Fruit fly (Drosophila melanogaster) whole organism, embryonic: ENCODE results near the gene PH4alphaEFB.
A peak's percentile ranks its signal among the peaks of the same experiment; 100 is the strongest.

ENCODE experiments used
- BEAF-32 ChIP-seq: fragments of 200-800 bp; sonication (Bioruptor generic); optimal IDR thresholded peaks from 3 replicates; lab custom pipeline; 2017; ENCODE audit warnings: missing biosample characterization, missing genetic modification characterization, mild to moderate bottlenecking, moderate library complexity, missing genetic modification reagents
- Bgb ChIP-seq: fragments of 200-800 bp; sonication (Bioruptor generic); IDR thresholded peaks from 2 replicates; pipeline ENCODE4 v1.3.6; 2022; ENCODE audit warnings: missing biosample characterization, missing genetic modification characterization; ENCODE audit not compliant: partially characterized antibody
- CG12236 ChIP-seq: fragments of 200-800 bp; sonication (Bioruptor generic); optimal IDR thresholded peaks from 2 replicates; lab custom pipeline; 2016; ENCODE audit warnings: missing biosample characterization, missing genetic modification characterization
- CG2116 ChIP-seq: fragments of 200-800 bp; sonication (Bioruptor generic); optimal IDR thresholded peaks from 3 replicates; lab custom pipeline; 2018; ENCODE audit warnings: missing biosample characterization, mild to moderate bottlenecking, missing genetic modification characterization
- CG2202 ChIP-seq: fragments of 200-800 bp; sonication (Bioruptor generic); optimal IDR thresholded peaks from 2 replicates; lab custom pipeline; 2018; ENCODE audit warnings: missing biosample characterization, mild to moderate bottlenecking, missing genetic modification characterization
- CG32767 ChIP-seq: fragments of 200-800 bp; sonication (Bioruptor generic); IDR thresholded peaks from 2 replicates; pipeline ENCODE4 v1.3.6; 2022; ENCODE audit warnings: missing biosample characterization, missing genetic modification characterization
- CG34224 ChIP-seq: fragments of 200-800 bp; sonication (Bioruptor generic); IDR thresholded peaks from 3 replicates; pipeline ENCODE4 v1.3.6; 2022; ENCODE audit warnings: missing biosample characterization, missing genetic modification characterization; ENCODE audit not compliant: partially characterized antibody
- CG3995 ChIP-seq: fragments of 200-800 bp; sonication (Bioruptor generic); optimal IDR thresholded peaks from 3 replicates; lab custom pipeline; 2016; ENCODE audit warnings: missing biosample characterization, missing genetic modification characterization
- CG4707 ChIP-seq: fragments of 200-800 bp; sonication (Bioruptor generic); optimal IDR thresholded peaks from 2 replicates; lab custom pipeline; 2018; ENCODE audit warnings: missing biosample characterization, mild to moderate bottlenecking, missing genetic modification characterization, moderate library complexity
- CG7372 ChIP-seq: fragments of 200-800 bp; sonication (Bioruptor generic); IDR thresholded peaks from 2 replicates; pipeline ENCODE4 v1.3.6; 2022; ENCODE audit warnings: missing biosample characterization, missing genetic modification characterization
- CG7963 ChIP-seq: fragments of 200-800 bp; sonication (Bioruptor generic); IDR thresholded peaks from 3 replicates; pipeline ENCODE4 v1.3.6; 2022; ENCODE audit warnings: missing biosample characterization, missing genetic modification characterization; ENCODE audit not compliant: partially characterized antibody
- CG8765 ChIP-seq: fragments of 200-800 bp; sonication (Bioruptor generic); IDR thresholded peaks from 2 replicates; pipeline ENCODE4 v1.3.6; 2022; ENCODE audit warnings: missing biosample characterization, missing genetic modification characterization
- Doc3 ChIP-seq: fragments of 200-800 bp; sonication (Bioruptor generic); IDR thresholded peaks from 3 replicates; pipeline ENCODE4 v1.3.6; 2022; ENCODE audit warnings: missing biosample characterization, missing genetic modification characterization; ENCODE audit not compliant: partially characterized antibody
- Dp ChIP-seq: fragments of 200-800 bp; sonication (Bioruptor generic); optimal IDR thresholded peaks from 2 replicates; lab custom pipeline; 2018; ENCODE audit warnings: missing biosample characterization, mild to moderate bottlenecking, missing genetic modification characterization, moderate library complexity
- Drgx ChIP-seq: fragments of 200-800 bp; sonication (Bioruptor generic); IDR thresholded peaks from 2 replicates; pipeline ENCODE4 v1.3.6; 2022; ENCODE audit warnings: missing biosample characterization, missing genetic modification characterization
- HLH3B ChIP-seq: fragments of 200-800 bp; sonication (Bioruptor generic); IDR thresholded peaks from 2 replicates; pipeline ENCODE4 v1.3.6; 2022; ENCODE audit warnings: missing biosample characterization, missing genetic modification characterization
- HmgZ ChIP-seq: fragments of 200-800 bp; sonication (Bioruptor generic); optimal IDR thresholded peaks from 2 replicates; lab custom pipeline; 2018; ENCODE audit warnings: missing biosample characterization, mild to moderate bottlenecking, missing genetic modification characterization
- Hr3 ChIP-seq: fragments of 200-800 bp; sonication (Bioruptor generic); optimal IDR thresholded peaks from 3 replicates; lab custom pipeline; 2016; ENCODE audit warnings: missing biosample characterization, missing genetic modification characterization
- Lhr ChIP-seq: fragments of 200-800 bp; sonication (Bioruptor generic); optimal IDR thresholded peaks from 3 replicates; lab custom pipeline; 2017; ENCODE audit warnings: mild to moderate bottlenecking, missing biosample characterization, missing genetic modification reagents, missing genetic modification characterization
- MESR4 ChIP-seq: fragments of 200-800 bp; sonication (Bioruptor generic); optimal IDR thresholded peaks from 2 replicates; lab custom pipeline; 2018; ENCODE audit warnings: missing biosample characterization, mild to moderate bottlenecking, missing genetic modification characterization, moderate library complexity
- NfI ChIP-seq: fragments of 200-800 bp; sonication (Bioruptor generic); optimal IDR thresholded peaks from 3 replicates; lab custom pipeline; 2018; ENCODE audit warnings: missing biosample characterization, mild to moderate bottlenecking, missing genetic modification characterization, moderate library complexity
- PHDP ChIP-seq: fragments of 200-800 bp; sonication (Bioruptor generic); optimal IDR thresholded peaks from 3 replicates; lab custom pipeline; 2018; ENCODE audit warnings: missing biosample characterization, mild to moderate bottlenecking, missing genetic modification characterization, moderate library complexity
- Scr ChIP-seq: fragments of 200-800 bp; sonication (Bioruptor generic); IDR thresholded peaks from 2 replicates; pipeline ENCODE4 v1.3.6; 2022; ENCODE audit warnings: missing biosample characterization, missing genetic modification characterization; ENCODE audit not compliant: partially characterized antibody
- bbx ChIP-seq: fragments of 200-800 bp; sonication (Bioruptor generic); IDR thresholded peaks from 2 replicates; pipeline ENCODE4 v1.3.6; 2022; ENCODE audit warnings: missing biosample characterization, missing genetic modification characterization; ENCODE audit not compliant: partially characterized antibody
- bsh ChIP-seq, 2 experiments: fragments of 200-800 bp; sonication (Bioruptor generic); optimal IDR thresholded peaks; 2 replicates each; lab custom pipeline; 2017 to 2018; ENCODE audit warnings: mild to moderate bottlenecking in 2 of 2, missing biosample characterization in 2 of 2, missing genetic modification characterization in 2 of 2, moderate library complexity in 1 of 2
- chinmo ChIP-seq: fragments of 200-800 bp; sonication (Bioruptor generic); IDR thresholded peaks from 4 replicates; pipeline ENCODE4 v1.3.6; 2022; ENCODE audit warnings: missing biosample characterization, missing genetic modification characterization; ENCODE audit not compliant: partially characterized antibody
- da ChIP-seq: fragments of 200-800 bp; sonication (Bioruptor generic); optimal IDR thresholded peaks from 2 replicates; lab custom pipeline; 2016; ENCODE audit warnings: missing biosample characterization, missing genetic modification characterization
- dmrt11E ChIP-seq: fragments of 200-800 bp; sonication (Bioruptor generic); optimal IDR thresholded peaks from 3 replicates; lab custom pipeline; 2018; ENCODE audit warnings: missing biosample characterization, mild to moderate bottlenecking, missing genetic modification characterization, moderate library complexity
- gfzf ChIP-seq: fragments of 200-800 bp; sonication (Bioruptor generic); optimal IDR thresholded peaks from 2 replicates; lab custom pipeline; 2016; ENCODE audit warnings: missing biosample characterization, mild to moderate bottlenecking, missing genetic modification characterization, moderate library complexity
- grau ChIP-seq: fragments of 200-800 bp; optimal IDR thresholded peaks from 3 replicates; lab custom pipeline; 2019; ENCODE audit warnings: missing biosample characterization, mild to moderate bottlenecking, missing genetic modification characterization, moderate library complexity
- insv ChIP-seq, 2 experiments: fragments of 200-800 bp; sonication (Bioruptor generic); optimal IDR thresholded peaks; 3 replicates each; lab custom pipeline; 2016 to 2018; ENCODE audit warnings: missing biosample characterization in 2 of 2, missing genetic modification characterization in 2 of 2
- inv ChIP-seq: fragments of 200-800 bp; sonication (Bioruptor generic); IDR thresholded peaks from 2 replicates; pipeline ENCODE4 v1.3.6; 2022; ENCODE audit warnings: missing biosample characterization, missing genetic modification characterization; ENCODE audit not compliant: partially characterized antibody
- jing ChIP-seq: fragments of 200-800 bp; sonication (Bioruptor generic); optimal IDR thresholded peaks from 2 replicates; lab custom pipeline; 2018; ENCODE audit warnings: missing biosample characterization, mild to moderate bottlenecking, missing genetic modification characterization
- kah ChIP-seq: fragments of 200-800 bp; sonication (Bioruptor generic); optimal IDR thresholded peaks from 2 replicates; lab custom pipeline; 2018; ENCODE audit warnings: missing biosample characterization, mild to moderate bottlenecking, missing genetic modification characterization
- nerfin-2 ChIP-seq: fragments of 200-800 bp; sonication (Bioruptor generic); IDR thresholded peaks from 2 replicates; pipeline ENCODE4 v1.3.6; 2022; ENCODE audit warnings: missing biosample characterization, missing genetic modification characterization; ENCODE audit not compliant: partially characterized antibody
- onecut ChIP-seq: fragments of 200-800 bp; sonication (Bioruptor generic); IDR thresholded peaks from 2 replicates; pipeline ENCODE4 v1.3.6; 2022; ENCODE audit warnings: missing biosample characterization, missing genetic modification characterization
- org-1 ChIP-seq: fragments of 200-800 bp; sonication (Bioruptor generic); optimal IDR thresholded peaks from 2 replicates; lab custom pipeline; 2017; ENCODE audit warnings: missing biosample characterization, missing genetic modification characterization
- sd ChIP-seq: fragments of 200-800 bp; sonication (Bioruptor generic); optimal IDR thresholded peaks from 3 replicates; lab custom pipeline; 2018; ENCODE audit warnings: missing biosample characterization, mild to moderate bottlenecking, missing genetic modification characterization, moderate library complexity
- slbo ChIP-seq: fragments of 200-800 bp; sonication (Bioruptor generic); IDR thresholded peaks from 2 replicates; pipeline ENCODE4 v1.3.6; 2022; ENCODE audit warnings: missing biosample characterization, missing genetic modification characterization
- sna ChIP-seq: fragments of 200-800 bp; sonication (Bioruptor generic); IDR thresholded peaks from 2 replicates; pipeline ENCODE4 v1.3.6; 2022; ENCODE audit warnings: missing biosample characterization, missing genetic modification characterization; ENCODE audit not compliant: partially characterized antibody
- ssp ChIP-seq: fragments of 200-800 bp; sonication (Bioruptor generic); IDR thresholded peaks from 2 replicates; pipeline ENCODE4 v1.3.6; 2022; ENCODE audit warnings: missing biosample characterization, missing genetic modification characterization
- sug ChIP-seq: fragments of 200-800 bp; optimal IDR thresholded peaks from 2 replicates; lab custom pipeline; 2019; ENCODE audit warnings: missing biosample characterization, mild to moderate bottlenecking, missing genetic modification characterization, moderate library complexity
- tin ChIP-seq: fragments of 200-800 bp; sonication (Bioruptor generic); optimal IDR thresholded peaks from 3 replicates; lab custom pipeline; 2016; ENCODE audit warnings: missing biosample characterization, missing genetic modification characterization
- tna ChIP-seq: fragments of 200-800 bp; sonication (Bioruptor generic); IDR thresholded peaks from 2 replicates; pipeline ENCODE4 v1.3.6; 2022; ENCODE audit warnings: missing biosample characterization, missing genetic modification characterization; ENCODE audit not compliant: partially characterized antibody
- trem ChIP-seq: fragments of 200-800 bp; optimal IDR thresholded peaks from 3 replicates; lab custom pipeline; 2019; ENCODE audit warnings: missing biosample characterization, mild to moderate bottlenecking, missing genetic modification characterization, moderate library complexity
- zf30C ChIP-seq: fragments of 200-800 bp; sonication (Bioruptor generic); optimal IDR thresholded peaks from 3 replicates; lab custom pipeline; 2018; ENCODE audit warnings: missing biosample characterization, mild to moderate bottlenecking, missing genetic modification characterization
- zfh1 ChIP-seq: fragments of 200-800 bp; sonication (Bioruptor generic); IDR thresholded peaks from 3 replicates; pipeline ENCODE4 v1.3.6; 2022; ENCODE audit warnings: missing biosample characterization, missing genetic modification characterization

Gene PH4alphaEFB

DNA sequence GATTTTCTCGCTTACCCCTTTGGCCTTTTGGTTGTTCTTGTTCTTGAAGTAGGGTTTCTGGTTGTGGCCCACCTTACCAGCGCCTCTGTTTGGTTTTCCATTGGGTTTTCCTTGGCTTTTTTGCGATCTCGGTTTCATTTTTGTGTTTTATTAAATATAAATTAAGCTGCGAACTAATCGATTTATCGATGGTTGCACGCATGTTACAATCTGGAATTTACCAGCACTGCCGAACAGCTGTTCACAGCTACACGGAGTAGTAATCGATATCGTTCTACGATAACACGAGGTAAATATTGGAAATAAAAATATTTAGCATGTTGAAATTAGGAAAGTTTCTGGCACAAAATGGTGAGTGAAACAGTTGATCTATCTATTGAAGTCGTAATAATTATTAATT is 42.2 kb upstream of the PH4alphaEFB start, which contains the start of the genes CG15535 and mRpS18C (continued):
- TF ChIP-seq nerfin-2 (GFP tag; lab: Robert Waterston, UW) (peak; percentile 63), Hr3 (GFP tag; lab: Kevin White, UChicago) (no peak), da (GFP tag; lab: Kevin White, UChicago) (no peak), kah (GFP tag; lab: Kevin White, UChicago) (no peak), ssp (no peak)

- TF ChIP-seq Scr (GFP tag; lab: Robert Waterston, UW) (peak; percentile 56), CG32767 (GFP tag; lab: Robert Waterston, UW) (no peak), zf30C (GFP tag; lab: Kevin White, UChicago) (no peak), CG8765 (GFP tag; lab: Robert Waterston, UW) (no peak), CG4707 (no peak), bsh (GFP tag; optimal IDR thresholded peaks at IDR 0.05; lab: Kevin White, UChicago) (no peak), HLH3B (GFP tag; lab: Robert Waterston, UW) (no peak), CG7372 (no peak), zfh1 (0 out of 3 replicates have a peak, but pooled peaks have one; percentile 3), CG12236 (no peak), gfzf (peak; percentile 22), Lhr (GFP tag; lab: Kevin White, UChicago) (peak; percentile 2), MESR4 (GFP tag; lab: Kevin White, UChicago) (peak; percentile 36), org-1 (GFP tag; lab: Kevin White, UChicago) (no peak), inv (GFP tag; lab: Robert Waterston, UW) (peak; percentile 35), dmrt11E (no peak), CG7963 (GFP tag; lab: Robert Waterston, UW) (peak; percentile 46; the same call in 1 of the 3 replicates), CG2116 (peak; percentile 60), CG2202 (no peak), Drgx (GFP tag; lab: Robert Waterston, UW) (no peak), tin (no peak), Bgb (peak; percentile 77), grau (tag; lab: Kevin White, UChicago) (peak; percentile 17), Dp (peak; percentile 72), insv (GFP tag; optimal IDR thresholded peaks at IDR 0.05; lab: Kevin White, UChicago) (peak in 1 of 2 experiments; percentile 24), tna (GFP tag; lab: Robert Waterston, UW) (peak; percentile 49; the same call in 1 of the 2 replicates), bbx (GFP tag; lab: Robert Waterston, UW) (peak; percentile 67), Doc3 (GFP tag; lab: Robert Waterston, UW) (peak; percentile 47; the same call in 2 of the 3 replicates), trem (tag; lab: Kevin White, UChicago) (peak; percentile 47), onecut (GFP tag; lab: Robert Waterston, UW) (no peak), sug (tag; lab: Kevin White, UChicago) (peak; percentile 17), nerfin-2 (GFP tag; lab: Robert Waterston, UW) (peak; percentile 54; the same call in 1 of the 2 replicates), slbo (no peak), HmgZ (peak; percentile 13), PHDP (tag; lab: Kevin White, UChicago) (peak; percentile 13), BEAF-32 (peak; percentile 63), jing (no peak), CG3995 (peak; percentile 6), CG34224 (peak; percentile 76), sd (peak; percentile 96), sna (GFP tag; lab: Robert Waterston, UW) (peak; percentile 49; the same call in 1 of the 2 replicates), NfI (GFP tag; lab: Kevin White, UChicago) (peak; percentile 0), chinmo (GFP tag; lab: Robert Waterston, UW) (peak; percentile 71; the same call in 2 of the 4 replicates)
Measured at dm6 chr3R:30424993-30425392, 40.9 kb upstream of the PH4alphaEFB start, which contains the start of gene CG15536. Gene CG15536, minus strand, starts transcription at chr3R:30425162.
